Fruit fly (Drosophila melanogaster) whole organism, prepupa: ENCODE results near the gene CG43658.

Experiments used
- Blimp-1 ChIP-seq: fragments of 200-800 bp; sonication (Bioruptor generic); optimal IDR thresholded peaks from 3 replicates; lab custom pipeline; 2017; ENCODE audit warnings: missing biosample characterization, missing genetic modification characterization, mild to moderate bottlenecking, moderate library complexity, missing genetic modification reagents
- CG11294 ChIP-seq: fragments of 200-800 bp; sonication (Bioruptor generic); IDR thresholded peaks from 2 replicates; pipeline ENCODE4 v1.3.6; 2022; ENCODE audit warnings: missing biosample characterization, missing genetic modification characterization
- CG11762 ChIP-seq: fragments of 200-800 bp; sonication (Bioruptor generic); optimal IDR thresholded peaks from 3 replicates; lab custom pipeline; 2016; ENCODE audit warnings: missing biosample characterization, missing genetic modification characterization; ENCODE audit not compliant: insufficient read depth
- CG11902 ChIP-seq: fragments of 200-800 bp; sonication (Bioruptor generic); optimal IDR thresholded peaks from 3 replicates; lab custom pipeline; 2016; ENCODE audit warnings: missing biosample characterization, missing genetic modification characterization
- CG1621 ChIP-seq: fragments of 200-800 bp; sonication (Bioruptor generic); optimal IDR thresholded peaks from 3 replicates; lab custom pipeline; 2018; ENCODE audit warnings: missing biosample characterization, mild to moderate bottlenecking, missing genetic modification characterization
- CG16779 ChIP-seq: fragments of 200-800 bp; sonication (Bioruptor generic); optimal IDR thresholded peaks from 3 replicates; lab custom pipeline; 2017; ENCODE audit warnings: missing biosample characterization, mild to moderate bottlenecking, missing genetic modification characterization
- CG32006 ChIP-seq: fragments of 200-800 bp; sonication (Bioruptor generic); optimal IDR thresholded peaks from 3 replicates; lab custom pipeline; 2017; ENCODE audit warnings: missing biosample characterization, mild to moderate bottlenecking, missing genetic modification characterization
- CG34406 ChIP-seq: fragments of 200-800 bp; sonication (Bioruptor generic); optimal IDR thresholded peaks from 3 replicates; lab custom pipeline; 2016; ENCODE audit warnings: missing biosample characterization, missing genetic modification characterization
- CG3919 ChIP-seq: fragments of 200-800 bp; sonication (Bioruptor generic); optimal IDR thresholded peaks from 3 replicates; lab custom pipeline; 2016; ENCODE audit warnings: missing biosample characterization, missing genetic modification characterization
- CG4318 ChIP-seq: fragments of 200-800 bp; sonication (Bioruptor generic); optimal IDR thresholded peaks from 3 replicates; lab custom pipeline; 2017; ENCODE audit warnings: missing biosample characterization, mild to moderate bottlenecking, missing genetic modification characterization
- CG6163 ChIP-seq: fragments of 200-800 bp; sonication (Bioruptor generic); IDR thresholded peaks from 3 replicates; pipeline ENCODE4 v1.3.6; 2022; ENCODE audit warnings: missing biosample characterization, missing genetic modification characterization
- CG6276 ChIP-seq: fragments of 200-800 bp; sonication (Bioruptor generic); optimal IDR thresholded peaks from 2 replicates; lab custom pipeline; 2017; ENCODE audit warnings: missing biosample characterization, mild to moderate bottlenecking, missing genetic modification characterization
- CG6792 ChIP-seq: fragments of 200-800 bp; sonication (Bioruptor generic); optimal IDR thresholded peaks from 3 replicates; lab custom pipeline; 2016; ENCODE audit warnings: missing biosample characterization, missing genetic modification characterization
- CG6808 ChIP-seq: fragments of 200-800 bp; sonication (Bioruptor generic); optimal IDR thresholded peaks from 3 replicates; lab custom pipeline; 2017; ENCODE audit warnings: missing biosample characterization, missing genetic modification characterization, mild to moderate bottlenecking, moderate library complexity, missing genetic modification reagents
- CG6854 ChIP-seq: fragments of 200-800 bp; sonication (Bioruptor generic); optimal IDR thresholded peaks from 2 replicates; lab custom pipeline; 2017; ENCODE audit warnings: missing biosample characterization, mild to moderate bottlenecking, missing genetic modification characterization
- CG7368 ChIP-seq: fragments of 200-800 bp; sonication (Bioruptor generic); optimal IDR thresholded peaks from 3 replicates; lab custom pipeline; 2016; ENCODE audit warnings: missing biosample characterization, missing genetic modification characterization
- CG8119 ChIP-seq: fragments of 200-800 bp; sonication (Bioruptor generic); IDR thresholded peaks from 3 replicates; pipeline ENCODE4 v1.3.6; 2022; ENCODE audit warnings: missing biosample characterization, missing genetic modification characterization
- CG8319 ChIP-seq: fragments of 200-800 bp; sonication (Bioruptor generic); optimal IDR thresholded peaks from 3 replicates; lab custom pipeline; 2016; ENCODE audit warnings: missing biosample characterization, missing genetic modification characterization
- CG8632 ChIP-seq: fragments of 200-800 bp; sonication (Bioruptor generic); optimal IDR thresholded peaks from 3 replicates; lab custom pipeline; 2016; ENCODE audit warnings: missing biosample characterization, missing genetic modification characterization
- CG9139 ChIP-seq: fragments of 200-800 bp; sonication (Bioruptor generic); optimal IDR thresholded peaks from 3 replicates; lab custom pipeline; 2017; ENCODE audit warnings: missing biosample characterization, mild to moderate bottlenecking, missing genetic modification characterization
- Eip75B ChIP-seq: fragments of 200-800 bp; sonication (Bioruptor generic); optimal IDR thresholded peaks from 3 replicates; lab custom pipeline; 2016; ENCODE audit warnings: missing biosample characterization, missing genetic modification characterization
- Ets21C ChIP-seq: fragments of 200-800 bp; sonication (Bioruptor generic); optimal IDR thresholded peaks from 3 replicates; lab custom pipeline; 2016; ENCODE audit warnings: missing biosample characterization, missing genetic modification characterization
- Ets96B ChIP-seq: fragments of 200-800 bp; optimal IDR thresholded peaks from 2 replicates; lab custom pipeline; 2019; ENCODE audit warnings: missing biosample characterization, mild to moderate bottlenecking, missing genetic modification characterization, moderate library complexity
- Hr38 ChIP-seq: sonication (Bioruptor generic); optimal IDR thresholded peaks from 2 replicates; lab custom pipeline; 2016; ENCODE audit warnings: missing biosample characterization, missing genetic modification characterization
- Hr39 ChIP-seq: fragments of 200-800 bp; sonication (Bioruptor generic); optimal IDR thresholded peaks from 2 replicates; lab custom pipeline; 2016; ENCODE audit warnings: missing biosample characterization, missing genetic modification characterization
- Hr4 ChIP-seq: fragments of 200-800 bp; sonication (Bioruptor generic); optimal IDR thresholded peaks from 3 replicates; lab custom pipeline; 2016; ENCODE audit warnings: missing biosample characterization, missing genetic modification characterization
- Lpt ChIP-seq: fragments of 200-800 bp; sonication (Bioruptor generic); optimal IDR thresholded peaks from 3 replicates; lab custom pipeline; 2016; ENCODE audit warnings: missing biosample characterization, missing genetic modification characterization
- Met ChIP-seq: fragments of 200-800 bp; sonication (Bioruptor generic); optimal IDR thresholded peaks from 3 replicates; lab custom pipeline; 2016; ENCODE audit warnings: missing biosample characterization, missing genetic modification characterization
- Smox ChIP-seq: fragments of 200-800 bp; sonication (Bioruptor generic); optimal IDR thresholded peaks from 3 replicates; lab custom pipeline; 2016; ENCODE audit warnings: missing biosample characterization, missing genetic modification characterization
- Sox102F ChIP-seq: fragments of 200-800 bp; sonication (Bioruptor generic); optimal IDR thresholded peaks from 2 replicates; lab custom pipeline; 2016; ENCODE audit warnings: missing biosample characterization, mild to moderate bottlenecking, missing genetic modification characterization
- Sox14 ChIP-seq: fragments of 200-800 bp; sonication (Bioruptor generic); optimal IDR thresholded peaks from 3 replicates; lab custom pipeline; 2016; ENCODE audit warnings: missing biosample characterization, missing genetic modification characterization
- achi ChIP-seq: fragments of 200-800 bp; sonication (Bioruptor generic); optimal IDR thresholded peaks from 3 replicates; lab custom pipeline; 2016; ENCODE audit warnings: missing biosample characterization, missing genetic modification characterization
- acj6 ChIP-seq: fragments of 200-800 bp; sonication (Bioruptor generic); optimal IDR thresholded peaks from 3 replicates; lab custom pipeline; 2016; ENCODE audit warnings: missing biosample characterization, missing genetic modification characterization
- cyc ChIP-seq: fragments of 200-800 bp; sonication (Bioruptor generic); optimal IDR thresholded peaks from 3 replicates; lab custom pipeline; 2016; ENCODE audit warnings: missing biosample characterization, missing genetic modification characterization
- dac ChIP-seq: fragments of 200-800 bp; sonication (Bioruptor generic); optimal IDR thresholded peaks from 2 replicates; lab custom pipeline; 2017; ENCODE audit warnings: missing biosample characterization, mild to moderate bottlenecking, missing genetic modification characterization
- dsx ChIP-seq: fragments of 200-800 bp; optimal IDR thresholded peaks from 3 replicates; lab custom pipeline; 2019; ENCODE audit warnings: missing biosample characterization, mild to moderate bottlenecking, missing genetic modification characterization, moderate library complexity; ENCODE audit not compliant: poor library complexity, severe bottlenecking
- eg ChIP-seq: fragments of 200-800 bp; sonication (Bioruptor generic); IDR thresholded peaks from 3 replicates; pipeline ENCODE4 v1.3.6; 2022; ENCODE audit warnings: missing biosample characterization, missing genetic modification characterization
- esn ChIP-seq: fragments of 200-800 bp; sonication (Bioruptor generic); optimal IDR thresholded peaks from 2 replicates; lab custom pipeline; 2016; ENCODE audit warnings: missing biosample characterization, mild to moderate bottlenecking, missing genetic modification characterization, moderate library complexity
- fd59A ChIP-seq: fragments of 200-800 bp; sonication (Bioruptor generic); optimal IDR thresholded peaks from 2 replicates; lab custom pipeline; 2017; ENCODE audit warnings: missing biosample characterization, mild to moderate bottlenecking, missing genetic modification characterization, missing genetic modification reagents
- fd85E ChIP-seq: fragments of 200-800 bp; sonication (Bioruptor generic); optimal IDR thresholded peaks from 3 replicates; lab custom pipeline; 2016; ENCODE audit warnings: missing biosample characterization, missing genetic modification characterization
- fkh ChIP-seq: fragments of 200-800 bp; sonication (Bioruptor generic); optimal IDR thresholded peaks from 3 replicates; lab custom pipeline; 2017; ENCODE audit warnings: missing biosample characterization, mild to moderate bottlenecking, missing genetic modification characterization, moderate library complexity
- lz ChIP-seq: fragments of 200-800 bp; sonication (Bioruptor generic); optimal IDR thresholded peaks from 3 replicates; lab custom pipeline; 2016; ENCODE audit warnings: missing biosample characterization, missing genetic modification characterization
- pdm3 ChIP-seq: fragments of 200-800 bp; sonication (Bioruptor generic); optimal IDR thresholded peaks from 3 replicates; lab custom pipeline; 2016; ENCODE audit warnings: missing biosample characterization, missing genetic modification characterization
- salr ChIP-seq, 2 experiments: fragments of 200-800 bp; sonication (Bioruptor generic); optimal IDR thresholded peaks; 3 replicates each; lab custom pipeline; 2016 to 2018; ENCODE audit warnings: missing biosample characterization in 2 of 2, missing genetic modification characterization in 2 of 2, mild to moderate bottlenecking in 1 of 2
- spab ChIP-seq: fragments of 200-800 bp; sonication (Bioruptor generic); optimal IDR thresholded peaks from 2 replicates; lab custom pipeline; 2017; ENCODE audit warnings: missing biosample characterization, mild to moderate bottlenecking, missing genetic modification characterization, missing genetic modification reagents
- ss ChIP-seq, 2 experiments: fragments of 200-800 bp; sonication (Bioruptor generic); optimal IDR thresholded peaks; 2 replicates in 1 of 2; 3 replicates in 1 of 2; lab custom pipeline; 2017 to 2018; ENCODE audit warnings: mild to moderate bottlenecking in 2 of 2, missing biosample characterization in 2 of 2, missing genetic modification characterization in 2 of 2, moderate library complexity in 1 of 2
- svp ChIP-seq: fragments of 200-800 bp; sonication (Bioruptor generic); peaks from one replicate; lab custom pipeline; 2016; ENCODE audit warnings: missing biosample characterization, missing genetic modification characterization
- topi ChIP-seq: fragments of 200-800 bp; sonication (Bioruptor generic); optimal IDR thresholded peaks from 3 replicates; lab custom pipeline; 2016; ENCODE audit warnings: missing biosample characterization, missing genetic modification characterization
- vri ChIP-seq: fragments of 200-800 bp; sonication (Bioruptor generic); optimal IDR thresholded peaks from 3 replicates; lab custom pipeline; 2016; ENCODE audit warnings: missing biosample characterization, mild to moderate bottlenecking, missing genetic modification characterization

The CG43658 gene

DNA sequence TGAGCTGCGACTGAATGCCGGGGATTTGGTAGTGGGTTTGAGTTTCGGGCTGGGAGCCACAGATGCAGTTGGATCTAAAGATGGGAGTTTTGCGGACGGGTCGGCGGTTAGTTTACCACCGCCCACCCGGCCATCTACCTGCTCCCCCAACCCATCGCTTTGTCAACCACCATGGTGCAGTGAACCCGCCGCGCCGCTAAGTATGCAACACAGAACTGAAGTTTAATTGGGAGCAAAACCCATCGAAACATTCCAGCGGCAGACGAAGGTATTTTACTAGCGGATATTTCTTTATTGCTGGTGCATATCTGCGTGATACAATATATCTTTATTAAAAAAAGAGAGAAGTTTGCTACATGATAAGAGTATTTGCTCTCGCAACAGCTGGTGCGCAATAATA lies 5.1 kb upstream of the CG43658 start:
- TF ChIP-seq CG6808 (GFP tag; lab: Kevin White, UChicago): no peak
- TF ChIP-seq Sox102F (GFP tag; lab: Kevin White, UChicago): no peak
- no peak for TF ChIP-seq salr (GFP tag; optimal IDR thresholded peaks at IDR 0.05; lab: Kevin White, UChicago)
- TF ChIP-seq esn (GFP tag; lab: Kevin White, UChicago): no peak
- TF ChIP-seq Met (GFP tag; lab: Kevin White, UChicago): no peak
- TF ChIP-seq dsx (GFP tag; lab: Kevin White, UChicago): no peak
- TF ChIP-seq, all 60 proteins: peak for 0

DNA sequence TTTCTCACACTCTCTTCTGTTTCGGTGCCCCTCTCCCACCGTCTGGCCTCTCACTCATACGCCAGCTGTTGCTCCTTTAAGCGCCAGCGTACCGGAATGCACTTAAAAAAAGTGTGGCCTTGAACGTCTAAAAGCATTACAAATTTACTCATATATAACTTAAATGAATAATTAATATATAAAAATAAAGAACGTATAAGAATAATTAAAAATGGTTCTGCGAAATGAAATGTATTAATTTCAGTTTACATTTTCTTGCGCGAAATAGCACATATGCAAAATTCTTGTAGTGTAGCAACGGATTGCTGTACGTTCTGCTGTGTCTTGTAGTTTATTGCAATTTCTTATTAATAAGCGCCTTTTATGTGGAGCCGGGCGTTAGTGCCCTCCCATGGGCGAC lies 1.6 kb upstream of the CG43658 start:
- peak; percentile 25 for TF ChIP-seq CG8319
- peak; percentile 23 for TF ChIP-seq Hr39 (GFP tag; lab: Kevin White, UChicago)
- peak; percentile 67 for TF ChIP-seq CG3919 (GFP tag; lab: Kevin White, UChicago)
- TF ChIP-seq Blimp-1: peak; percentile 24
- peak; percentile 47 for TF ChIP-seq Sox102F (GFP tag; lab: Kevin White, UChicago)
- peak; percentile 65 for TF ChIP-seq esn (GFP tag; lab: Kevin White, UChicago)
- peak; percentile 79 for TF ChIP-seq svp
- TF ChIP-seq CG11762: peak; percentile 50
- peak; percentile 59 for TF ChIP-seq spab (GFP tag; lab: Kevin White, UChicago)
- no peak for TF ChIP-seq Hr38 (GFP tag; lab: Kevin White, UChicago)
- TF ChIP-seq cyc (GFP tag; lab: Kevin White, UChicago): peak; percentile 25
- peak; percentile 74 for TF ChIP-seq acj6 (GFP tag; lab: Kevin White, UChicago)
- TF ChIP-seq lz (GFP tag; lab: Kevin White, UChicago): peak; percentile 50
- peak; percentile 46 for TF ChIP-seq pdm3 (GFP tag; lab: Kevin White, UChicago)
- peak; percentile 57; the same call in 1 of the 3 replicates for TF ChIP-seq eg (GFP tag; lab: Robert Waterston, UW)
- peak; percentile 76 for TF ChIP-seq CG8632
- TF ChIP-seq salr (GFP tag; optimal IDR thresholded peaks at IDR 0.05; lab: Kevin White, UChicago): peak in 1 of 2 experiments; percentile 15
- peak; percentile 37 for TF ChIP-seq CG1621 (tag; lab: Kevin White, UChicago)
- peak; percentile 59 for TF ChIP-seq CG6276 (GFP tag; lab: Kevin White, UChicago)
- TF ChIP-seq topi (GFP tag; lab: Kevin White, UChicago): peak; percentile 58
- TF ChIP-seq Ets21C (GFP tag; lab: Kevin White, UChicago): no peak
- TF ChIP-seq ss (GFP tag; optimal IDR thresholded peaks at IDR 0.05; lab: Kevin White, UChicago): peak; percentile 73 to 75
- TF ChIP-seq Hr4 (GFP tag; lab: Kevin White, UChicago): peak; percentile 37
- peak; percentile 50 for TF ChIP-seq Smox (GFP tag; lab: Kevin White, UChicago)
- peak; percentile 56 for TF ChIP-seq CG7368
- TF ChIP-seq CG34406 (GFP tag; lab: Kevin White, UChicago): peak; percentile 76
- peak; percentile 41 for TF ChIP-seq CG4318
- TF ChIP-seq CG6163 (GFP tag; lab: Robert Waterston, UW): peak; percentile 78
- peak; percentile 34 for TF ChIP-seq vri (GFP tag; lab: Kevin White, UChicago)
- TF ChIP-seq dac: no peak
- TF ChIP-seq fkh (GFP tag; lab: Kevin White, UChicago): no peak
- TF ChIP-seq fd59A: peak; percentile 50
- peak; percentile 27 for TF ChIP-seq CG11902 (GFP tag; lab: Kevin White, UChicago)
- peak; percentile 82 for TF ChIP-seq Ets96B
- TF ChIP-seq CG16779 (tag; lab: Kevin White, UChicago): peak; percentile 51
- TF ChIP-seq CG6854 (GFP tag; lab: Kevin White, UChicago): peak; percentile 29
- peak; percentile 70 for TF ChIP-seq CG32006 (GFP tag; lab: Kevin White, UChicago)
- TF ChIP-seq Lpt (GFP tag; lab: Kevin White, UChicago): peak; percentile 65
- TF ChIP-seq Sox14: peak; percentile 49
- peak; percentile 82 for TF ChIP-seq CG8119 (GFP tag; lab: Robert Waterston, UW)
- peak; percentile 47 for TF ChIP-seq CG9139 (GFP tag; lab: Kevin White, UChicago)
- TF ChIP-seq Eip75B (GFP tag; lab: Kevin White, UChicago): peak; percentile 49
- TF ChIP-seq CG6792 (GFP tag; lab: Kevin White, UChicago): peak; percentile 55
- peak; percentile 77 for TF ChIP-seq dsx (GFP tag; lab: Kevin White, UChicago)
- TF ChIP-seq fd85E (GFP tag; lab: Kevin White, UChicago): no peak
- TF ChIP-seq CG11294: peak; percentile 38; the same call in 1 of the 2 replicates
- peak; percentile 79 for TF ChIP-seq achi (GFP tag; lab: Kevin White, UChicago)
